Fruit fly (Drosophila melanogaster) whole organism, embryonic: Measurements from ENCODE around the gene sage.

ENCODE experiments used
- Ada2b ChIP-seq: fragments of 200-800 bp; sonication (Bioruptor generic); IDR thresholded peaks from 2 replicates; pipeline ENCODE4 v1.3.6; 2022; ENCODE audit warnings: missing biosample characterization, missing genetic modification characterization
- Atf6 ChIP-seq: fragments of 200-800 bp; sonication (Bioruptor generic); IDR thresholded peaks from 2 replicates; pipeline ENCODE4 v1.3.6; 2022; ENCODE audit warnings: missing biosample characterization, missing genetic modification characterization
- Bdp1 ChIP-seq: fragments of 200-800 bp; sonication (Bioruptor generic); optimal IDR thresholded peaks from 3 replicates; lab custom pipeline; 2016; ENCODE audit warnings: missing biosample characterization, missing genetic modification characterization
- BtbVII ChIP-seq: fragments of 200-800 bp; sonication (Bioruptor generic); optimal IDR thresholded peaks from 3 replicates; lab custom pipeline; 2017; ENCODE audit warnings: missing biosample characterization, mild to moderate bottlenecking, missing genetic modification characterization
- CG1024 ChIP-seq: fragments of 200-800 bp; sonication (Bioruptor generic); IDR thresholded peaks from 2 replicates; pipeline ENCODE4 v1.3.6; 2022; ENCODE audit warnings: missing biosample characterization, missing genetic modification characterization
- CG10654 ChIP-seq: fragments of 200-800 bp; sonication (Bioruptor generic); optimal IDR thresholded peaks from 2 replicates; lab custom pipeline; 2016; ENCODE audit warnings: missing biosample characterization, missing genetic modification characterization
- CG12659 ChIP-seq: fragments of 200-800 bp; sonication (Bioruptor generic); optimal IDR thresholded peaks from 3 replicates; lab custom pipeline; 2017; ENCODE audit warnings: mild to moderate bottlenecking, missing biosample characterization, missing genetic modification reagents, missing genetic modification characterization
- CG12942 ChIP-seq: fragments of 200-800 bp; sonication (Bioruptor generic); optimal IDR thresholded peaks from 3 replicates; lab custom pipeline; 2016; ENCODE audit warnings: missing biosample characterization, missing genetic modification characterization
- CG14667 ChIP-seq: fragments of 200-800 bp; sonication (Bioruptor generic); IDR thresholded peaks from 2 replicates; pipeline ENCODE4 v1.3.6; 2022; ENCODE audit warnings: missing biosample characterization, missing genetic modification characterization
- CG15479 ChIP-seq: fragments of 200-800 bp; sonication (Bioruptor generic); optimal IDR thresholded peaks from 3 replicates; lab custom pipeline; 2019; ENCODE audit warnings: missing biosample characterization, mild to moderate bottlenecking, missing genetic modification characterization, moderate library complexity
- CG16815 ChIP-seq: fragments of 200-800 bp; sonication (Bioruptor generic); optimal IDR thresholded peaks from 3 replicates; lab custom pipeline; 2017; ENCODE audit warnings: missing biosample characterization, mild to moderate bottlenecking, missing genetic modification characterization
- CG17328 ChIP-seq: fragments of 200-800 bp; sonication (Bioruptor generic); IDR thresholded peaks from 2 replicates; pipeline ENCODE4 v1.3.6; 2022; ENCODE audit warnings: missing biosample characterization, missing genetic modification characterization
- CG17359 ChIP-seq: fragments of 200-800 bp; sonication (Bioruptor generic); optimal IDR thresholded peaks from 3 replicates; lab custom pipeline; 2018; ENCODE audit warnings: missing biosample characterization, mild to moderate bottlenecking, missing genetic modification characterization, moderate library complexity
- CG17568 ChIP-seq: fragments of 200-800 bp; sonication (Bioruptor generic); optimal IDR thresholded peaks from 2 replicates; lab custom pipeline; 2018; ENCODE audit warnings: missing biosample characterization, mild to moderate bottlenecking, missing genetic modification characterization, moderate library complexity
- CG18011 ChIP-seq: fragments of 200-800 bp; sonication (Bioruptor generic); optimal IDR thresholded peaks from 2 replicates; lab custom pipeline; 2017; ENCODE audit warnings: missing biosample characterization, missing genetic modification characterization, mild to moderate bottlenecking, moderate library complexity, missing genotype
- CG18619 ChIP-seq: fragments of 200-800 bp; sonication (Bioruptor generic); optimal IDR thresholded peaks from 3 replicates; lab custom pipeline; 2017; ENCODE audit warnings: missing biosample characterization, mild to moderate bottlenecking, missing genetic modification characterization
- CG2120 ChIP-seq: fragments of 200-800 bp; sonication (Bioruptor generic); optimal IDR thresholded peaks from 3 replicates; lab custom pipeline; 2016; ENCODE audit warnings: missing biosample characterization, missing genetic modification characterization
- CG30431 ChIP-seq: fragments of 200-800 bp; sonication (Bioruptor generic); optimal IDR thresholded peaks from 2 replicates; lab custom pipeline; 2017; ENCODE audit warnings: missing biosample characterization, missing genetic modification characterization
- CG31388 ChIP-seq: fragments of 200-800 bp; sonication (Bioruptor generic); optimal IDR thresholded peaks from 2 replicates; lab custom pipeline; 2016; ENCODE audit warnings: missing biosample characterization, missing genetic modification characterization
- CG3407 ChIP-seq: fragments of 200-800 bp; sonication (Bioruptor generic); optimal IDR thresholded peaks from 2 replicates; lab custom pipeline; 2018; ENCODE audit warnings: missing biosample characterization, mild to moderate bottlenecking, missing genetic modification characterization
- CG4328 ChIP-seq: fragments of 200-800 bp; sonication (Bioruptor generic); optimal IDR thresholded peaks from 3 replicates; lab custom pipeline; 2017; ENCODE audit warnings: missing biosample characterization, missing genetic modification reagents, missing genetic modification characterization
- CG5180 ChIP-seq: fragments of 200-800 bp; sonication (Bioruptor generic); optimal IDR thresholded peaks from 3 replicates; lab custom pipeline; 2017; ENCODE audit warnings: missing biosample characterization, missing genetic modification characterization, mild to moderate bottlenecking, moderate library complexity, missing genetic modification reagents
- CG7556 ChIP-seq: fragments of 200-800 bp; sonication (Bioruptor generic); optimal IDR thresholded peaks from 2 replicates; lab custom pipeline; 2017; ENCODE audit warnings: missing biosample characterization, mild to moderate bottlenecking, missing genetic modification characterization
- CG8388 ChIP-seq: fragments of 200-800 bp; sonication (Bioruptor generic); optimal IDR thresholded peaks from 2 replicates; lab custom pipeline; 2019; ENCODE audit warnings: missing biosample characterization, mild to moderate bottlenecking, missing genetic modification characterization, moderate library complexity
- CTCF ChIP-seq: fragments of 200-800 bp; sonication (Bioruptor generic); optimal IDR thresholded peaks from 2 replicates; lab custom pipeline; 2017; ENCODE audit warnings: missing biosample characterization, mild to moderate bottlenecking, missing genetic modification characterization, moderate library complexity
- Hr51 ChIP-seq, 2 experiments: fragments of 200-800 bp; sonication (Bioruptor generic); optimal IDR thresholded peaks; 2 replicates in 1 of 2; 3 replicates in 1 of 2; lab custom pipeline; 2016 to 2018; ENCODE audit warnings: missing biosample characterization in 2 of 2, missing genetic modification characterization in 2 of 2, mild to moderate bottlenecking in 1 of 2, moderate library complexity in 1 of 2
- Lhr ChIP-seq: fragments of 200-800 bp; sonication (Bioruptor generic); optimal IDR thresholded peaks from 3 replicates; lab custom pipeline; 2017; ENCODE audit warnings: mild to moderate bottlenecking, missing biosample characterization, missing genetic modification reagents, missing genetic modification characterization
- MTF-1 ChIP-seq: fragments of 200-800 bp; sonication (Bioruptor generic); optimal IDR thresholded peaks from 2 replicates; lab custom pipeline; 2018; ENCODE audit warnings: missing biosample characterization, mild to moderate bottlenecking, missing genetic modification characterization, borderline replicate concordance
- NC2β ChIP-seq: fragments of 200-800 bp; sonication (Bioruptor generic); optimal IDR thresholded peaks from 2 replicates; lab custom pipeline; 2016; ENCODE audit warnings: missing biosample characterization, missing genetic modification characterization
- Poxn ChIP-seq: fragments of 200-800 bp; sonication (Bioruptor generic); IDR thresholded peaks from 2 replicates; pipeline ENCODE4 v1.3.6; 2022; ENCODE audit warnings: missing biosample characterization, missing genetic modification characterization
- Sry-δ ChIP-seq: fragments of 200-800 bp; sonication (Bioruptor generic); optimal IDR thresholded peaks from 2 replicates; lab custom pipeline; 2016; ENCODE audit warnings: missing biosample characterization, missing genetic modification characterization
- abd-A ChIP-seq: fragments of 200-800 bp; sonication (Bioruptor generic); optimal IDR thresholded peaks from 3 replicates; lab custom pipeline; 2019; ENCODE audit warnings: missing biosample characterization, mild to moderate bottlenecking, missing genetic modification characterization, moderate library complexity
- ash1 ChIP-seq: fragments of 200-800 bp; sonication (Bioruptor generic); optimal IDR thresholded peaks from 2 replicates; lab custom pipeline; 2018; ENCODE audit warnings: missing biosample characterization, mild to moderate bottlenecking, missing genetic modification characterization
- bsh ChIP-seq, 2 experiments: fragments of 200-800 bp; sonication (Bioruptor generic); optimal IDR thresholded peaks; 2 replicates each; lab custom pipeline; 2017 to 2018; ENCODE audit warnings: mild to moderate bottlenecking in 2 of 2, missing biosample characterization in 2 of 2, missing genetic modification characterization in 2 of 2, moderate library complexity in 1 of 2
- esg ChIP-seq: fragments of 200-800 bp; sonication (Bioruptor generic); conservative IDR thresholded peaks from 2 replicates; pipeline ENCODE4 v1.3.6; 2022; ENCODE audit warnings: missing biosample characterization, missing genetic modification characterization
- gfzf ChIP-seq: fragments of 200-800 bp; sonication (Bioruptor generic); optimal IDR thresholded peaks from 2 replicates; lab custom pipeline; 2016; ENCODE audit warnings: missing biosample characterization, mild to moderate bottlenecking, missing genetic modification characterization, moderate library complexity
- grau ChIP-seq: fragments of 200-800 bp; optimal IDR thresholded peaks from 3 replicates; lab custom pipeline; 2019; ENCODE audit warnings: missing biosample characterization, mild to moderate bottlenecking, missing genetic modification characterization, moderate library complexity
- gsb ChIP-seq: fragments of 200-800 bp; sonication (Bioruptor generic); IDR thresholded peaks from 2 replicates; pipeline ENCODE4 v1.3.6; 2022; ENCODE audit warnings: missing biosample characterization, missing genetic modification characterization
- ham ChIP-seq: fragments of 200-800 bp; sonication (Bioruptor generic); IDR thresholded peaks from 2 replicates; pipeline ENCODE4 v1.3.6; 2022; ENCODE audit warnings: missing biosample characterization, missing genetic modification characterization
- insv ChIP-seq, 2 experiments: fragments of 200-800 bp; sonication (Bioruptor generic); optimal IDR thresholded peaks; 3 replicates each; lab custom pipeline; 2016 to 2018; ENCODE audit warnings: missing biosample characterization in 2 of 2, missing genetic modification characterization in 2 of 2
- jigr1 ChIP-seq: fragments of 200-800 bp; sonication (Bioruptor generic); IDR thresholded peaks from 3 replicates; pipeline ENCODE4 v1.3.6; 2022; ENCODE audit warnings: missing biosample characterization, missing genetic modification characterization
- nau ChIP-seq: fragments of 200-800 bp; sonication (Bioruptor generic); optimal IDR thresholded peaks from 3 replicates; lab custom pipeline; 2017; ENCODE audit warnings: missing biosample characterization, mild to moderate bottlenecking, missing genetic modification characterization, missing genetic modification reagents
- pzg ChIP-seq: fragments of 200-800 bp; sonication (Bioruptor generic); optimal IDR thresholded peaks from 3 replicates; lab custom pipeline; 2018; ENCODE audit warnings: missing biosample characterization, mild to moderate bottlenecking, missing genetic modification characterization, moderate library complexity
- rib ChIP-seq: fragments of 200-800 bp; sonication (Bioruptor generic); IDR thresholded peaks from 2 replicates; pipeline ENCODE4 v1.3.6; 2022; ENCODE audit warnings: missing biosample characterization, missing genetic modification characterization
- seq ChIP-seq: fragments of 200-800 bp; sonication (Bioruptor generic); IDR thresholded peaks from 2 replicates; pipeline ENCODE4 v1.3.6; 2022; ENCODE audit warnings: missing biosample characterization, missing genetic modification characterization
- slou ChIP-seq: fragments of 200-800 bp; sonication (Bioruptor generic); optimal IDR thresholded peaks from 3 replicates; lab custom pipeline; 2016; ENCODE audit warnings: missing biosample characterization, missing genetic modification characterization
- ttk ChIP-seq: fragments of 200-800 bp; sonication (Bioruptor generic); IDR thresholded peaks from 2 replicates; pipeline ENCODE4 v2.1.2; 2022; ENCODE audit warnings: missing biosample characterization, missing genetic modification characterization
- tup ChIP-seq: fragments of 200-800 bp; sonication (Bioruptor generic); optimal IDR thresholded peaks from 2 replicates; lab custom pipeline; 2016; ENCODE audit warnings: missing biosample characterization, mild to moderate bottlenecking, missing genetic modification characterization, moderate library complexity
- unpg ChIP-seq: fragments of 200-800 bp; sonication (Bioruptor generic); optimal IDR thresholded peaks from 3 replicates; lab custom pipeline; 2018; ENCODE audit warnings: missing biosample characterization, mild to moderate bottlenecking, missing genetic modification characterization, moderate library complexity

Gene sage

dm6 chr3R:9220064-9220864 is 43.7 kb downstream of the sage start (continued):
- peak; percentile 25 for TF ChIP-seq CG12659 (GFP tag; lab: Kevin White, UChicago)
- TF ChIP-seq CG4328 (GFP tag; lab: Kevin White, UChicago): no peak
- TF ChIP-seq pzg (GFP tag; lab: Kevin White, UChicago): no peak
- no peak for TF ChIP-seq CG12942
- TF ChIP-seq Poxn (GFP tag; lab: Robert Waterston, UW): no peak
- no peak for TF ChIP-seq CG14667 (GFP tag; lab: Robert Waterston, UW)
- TF ChIP-seq CG16815 (GFP tag; lab: Kevin White, UChicago): no peak
- no peak for TF ChIP-seq NC2β
- TF ChIP-seq Hr51 (GFP tag; optimal IDR thresholded peaks at IDR 0.05; lab: Kevin White, UChicago): peak in 1 of 2 experiments; percentile 40
- no peak for TF ChIP-seq ash1 (GFP tag; lab: Kevin White, UChicago)
- no peak for TF ChIP-seq ham (GFP tag; lab: Robert Waterston, UW)
- peak; percentile 11 for TF ChIP-seq slou (GFP tag; lab: Kevin White, UChicago)
- peak; percentile 30 to 96 for TF ChIP-seq bsh (GFP tag; optimal IDR thresholded peaks at IDR 0.05; lab: Kevin White, UChicago)
- peak in 1 of 2 experiments; percentile 20 for TF ChIP-seq insv (GFP tag; optimal IDR thresholded peaks at IDR 0.05; lab: Kevin White, UChicago)
- no peak for TF ChIP-seq BtbVII (GFP tag; lab: Kevin White, UChicago)
- peak; percentile 41; the same call in 1 of the 2 replicates for TF ChIP-seq Ada2b (GFP tag; lab: Robert Waterston, UW)
- no peak for TF ChIP-seq CTCF (GFP tag; lab: Kevin White, UChicago)
- TF ChIP-seq CG8388 (GFP tag; lab: Kevin White, UChicago): no peak
- no peak for TF ChIP-seq esg (GFP tag; lab: Robert Waterston, UW)
- no peak for TF ChIP-seq Sry-δ (GFP tag; lab: Kevin White, UChicago)
- TF ChIP-seq CG17359 (tag; lab: Kevin White, UChicago): peak; percentile 28
- no peak for TF ChIP-seq CG30431 (GFP tag; lab: Kevin White, UChicago)
- TF ChIP-seq CG18011 (GFP tag; lab: Kevin White, UChicago): no peak
- TF ChIP-seq nau (GFP tag; lab: Kevin White, UChicago): no peak
- TF ChIP-seq CG5180 (GFP tag; lab: Kevin White, UChicago): no peak
- TF ChIP-seq CG17568: peak; percentile 11
- no peak for TF ChIP-seq Bdp1 (GFP tag; lab: Kevin White, UChicago)
- TF ChIP-seq gsb (GFP tag; lab: Robert Waterston, UW): no peak
- no peak for TF ChIP-seq MTF-1
- no peak for TF ChIP-seq Lhr (GFP tag; lab: Kevin White, UChicago)
- no peak for TF ChIP-seq CG18619 (GFP tag; lab: Kevin White, UChicago)
- peak; percentile 8 for TF ChIP-seq CG15479 (GFP tag; lab: Kevin White, UChicago)
- TF ChIP-seq CG2120: peak; percentile 84
- peak; percentile 93 for TF ChIP-seq abd-A (tag; lab: Kevin White, UChicago)
- TF ChIP-seq ttk (GFP tag; lab: Robert Waterston, UW): no peak
- no peak; the same call in 1 of the 2 replicates for TF ChIP-seq CG17328 (GFP tag; lab: Robert Waterston, UW)
- TF ChIP-seq seq (GFP tag; lab: Robert Waterston, UW): peak; percentile 59; the same call in 1 of the 2 replicates
- no peak for TF ChIP-seq CG3407 (GFP tag; lab: Kevin White, UChicago)
- peak; percentile 18 for TF ChIP-seq CG7556 (GFP tag; lab: Kevin White, UChicago)
- TF ChIP-seq CG31388 (GFP tag; lab: Kevin White, UChicago): no peak
- peak; percentile 62; the same call in 1 of the 2 replicates for TF ChIP-seq Atf6 (GFP tag; lab: Robert Waterston, UW)
- peak; percentile 41 for TF ChIP-seq grau (tag; lab: Kevin White, UChicago)
- TF ChIP-seq jigr1 (GFP tag; lab: Robert Waterston, UW): no peak
- no peak for TF ChIP-seq gfzf
- TF ChIP-seq tup (GFP tag; lab: Kevin White, UChicago): no peak
- TF ChIP-seq CG10654 (GFP tag; lab: Kevin White, UChicago): no peak
- TF ChIP-seq rib (GFP tag; lab: Robert Waterston, UW): peak; percentile 66; the same call in 1 of the 2 replicates
- TF ChIP-seq CG1024 (GFP tag; lab: Robert Waterston, UW): no peak
- peak; percentile 36 for TF ChIP-seq unpg (GFP tag; lab: Kevin White, UChicago)
